Fruit fly (Drosophila melanogaster): ENCODE results near the gene CG32263.

Gene CG32263

dm6 chr3L:3802677-3803076 is 8.2 kb downstream of the CG32263 start:
- no peak for TF ChIP-seq Myc (optimal IDR thresholded peaks at IDR 0.05)
- TF ChIP-seq h (optimal IDR thresholded peaks at IDR 0.05) = no peak
- TF ChIP-seq ttk (optimal IDR thresholded peaks at IDR 0.05) = no peak

- no peak for TF ChIP-seq Sin3A (optimal IDR thresholded peaks at IDR 0.05)
- no peak for TF ChIP-seq Myc (optimal IDR thresholded peaks at IDR 0.05)
- no peak for TF ChIP-seq insv (optimal IDR thresholded peaks at IDR 0.05)
These were observed 9.1 kb downstream of the CG32263 start for dm6 chr3L:3801813-3802212.

DNA sequence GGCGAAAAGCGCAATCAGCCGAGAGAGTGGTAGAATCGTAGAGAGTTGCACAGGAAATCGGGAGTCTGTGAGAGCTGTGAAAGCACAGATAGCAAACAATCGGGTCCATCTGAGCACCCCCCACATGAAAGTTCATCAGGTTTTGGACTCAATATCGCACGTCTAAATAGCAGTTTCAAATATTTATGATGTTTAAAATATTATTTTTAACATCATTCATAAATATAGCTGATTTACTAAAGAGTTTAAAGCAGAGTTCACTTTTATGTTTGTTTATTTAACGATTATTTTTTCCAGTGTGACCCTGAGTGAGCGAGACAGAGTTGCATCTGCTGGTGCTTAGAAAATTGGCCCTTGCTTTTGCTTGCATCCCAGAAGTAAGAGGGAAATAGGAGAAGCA is 9.6 kb downstream of the CG32263 start:
- TF ChIP-seq Sin3A (optimal IDR thresholded peaks at IDR 0.05) = no peak

DNA sequence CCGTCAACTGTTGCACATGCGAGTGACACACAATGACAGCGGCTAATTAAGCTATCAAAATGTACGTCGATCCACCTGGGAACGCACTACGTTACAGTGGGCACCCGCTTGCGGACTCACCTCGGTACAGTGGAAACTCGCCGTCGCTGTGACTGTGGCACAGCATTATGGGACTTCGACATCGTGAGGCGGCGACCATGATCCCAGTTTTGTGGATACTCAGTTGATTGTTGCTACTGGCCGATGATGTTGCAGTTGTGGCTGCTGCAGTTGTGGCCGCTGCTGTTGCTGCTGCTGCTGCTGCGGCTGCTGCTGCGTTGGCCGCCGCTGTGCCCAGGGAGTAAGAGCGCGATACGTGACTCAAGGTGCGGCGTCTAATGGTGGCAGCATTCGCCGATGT is 11.1 kb downstream of the CG32263 start:
- TF ChIP-seq psq (optimal IDR thresholded peaks at IDR 0.05) (no peak), insv (optimal IDR thresholded peaks at IDR 0.05) (no peak), Sin3A (optimal IDR thresholded peaks at IDR 0.05) (no peak), Myc (optimal IDR thresholded peaks at IDR 0.05) (no peak), h (optimal IDR thresholded peaks at IDR 0.05) (no peak), ttk (optimal IDR thresholded peaks at IDR 0.05) (no peak)

dm6 chr3L:3798488-3798887 is 12.4 kb downstream of the CG32263 start:
- TF ChIP-seq h (optimal IDR thresholded peaks at IDR 0.05) (no peak), ttk (optimal IDR thresholded peaks at IDR 0.05) (no peak), Sin3A (optimal IDR thresholded peaks at IDR 0.05) (no peak), Myc (optimal IDR thresholded peaks at IDR 0.05) (no peak), psq (optimal IDR thresholded peaks at IDR 0.05) (no peak), insv (optimal IDR thresholded peaks at IDR 0.05) (no peak)

DNA sequence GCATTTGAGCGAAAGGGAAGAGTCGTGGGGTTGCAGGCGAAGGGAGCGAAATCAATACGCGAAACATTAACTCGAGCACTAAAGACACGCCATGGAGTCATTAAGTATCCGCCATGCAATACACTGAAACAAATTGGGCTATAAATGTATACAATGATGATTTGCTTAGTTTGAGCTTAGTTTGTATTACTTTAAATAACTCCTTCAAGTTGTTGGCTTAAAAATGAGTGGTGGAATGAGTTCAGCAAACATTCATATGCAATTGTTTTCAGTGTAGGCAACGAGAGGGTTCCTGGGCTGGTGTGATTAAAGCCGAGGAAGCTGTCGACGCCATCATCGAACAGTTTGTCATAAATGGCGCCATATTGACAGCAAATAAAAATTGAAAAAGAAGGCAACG is 13.2 kb downstream of the CG32263 start:
- TF ChIP-seq insv (optimal IDR thresholded peaks at IDR 0.05) = no peak
- TF ChIP-seq Myc (optimal IDR thresholded peaks at IDR 0.05) = no peak
- TF ChIP-seq Sin3A (optimal IDR thresholded peaks at IDR 0.05) = no peak
- no peak for TF ChIP-seq ttk (optimal IDR thresholded peaks at IDR 0.05)
- no peak for TF ChIP-seq psq (optimal IDR thresholded peaks at IDR 0.05)
- TF ChIP-seq h (optimal IDR thresholded peaks at IDR 0.05) = no peak

DNA sequence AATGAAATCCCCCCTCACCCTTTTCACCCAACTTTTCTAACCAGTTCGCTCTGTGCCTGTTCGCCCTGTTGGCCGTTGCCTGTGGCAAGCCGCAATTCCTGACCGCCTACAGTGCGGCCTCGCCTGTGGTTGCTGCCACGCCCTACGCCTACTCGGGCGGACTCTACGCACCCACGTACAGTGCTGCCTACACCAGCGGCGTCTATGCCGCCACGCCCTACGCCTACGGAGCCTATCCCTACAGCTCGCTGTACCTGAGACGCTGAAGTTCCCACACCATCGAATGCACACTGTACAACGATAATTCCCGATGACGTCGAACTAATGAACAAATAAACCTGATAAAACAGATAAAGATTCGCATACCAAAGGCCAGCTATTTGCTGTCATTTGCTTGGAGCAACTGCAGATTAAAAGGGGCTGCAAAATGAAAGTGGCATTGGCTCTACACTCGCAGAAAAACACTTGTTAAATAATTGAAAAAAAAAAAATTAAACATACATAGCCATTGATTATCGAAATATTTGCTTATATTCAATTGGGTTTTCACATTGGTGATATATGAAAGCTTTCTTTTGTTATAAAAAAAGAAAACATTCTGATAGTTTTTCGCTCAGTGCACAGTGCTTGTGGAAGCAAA is 19.8 kb downstream of the CG32263 start:
- TF ChIP-seq ttk (optimal IDR thresholded peaks at IDR 0.05) (no peak), insv (optimal IDR thresholded peaks at IDR 0.05) (no peak), psq (optimal IDR thresholded peaks at IDR 0.05) (no peak), Sin3A (optimal IDR thresholded peaks at IDR 0.05) (no peak), h (optimal IDR thresholded peaks at IDR 0.05) (no peak), Myc (optimal IDR thresholded peaks at IDR 0.05) (no peak)

- no peak for TF ChIP-seq psq (optimal IDR thresholded peaks at IDR 0.05)
- TF ChIP-seq Sin3A (optimal IDR thresholded peaks at IDR 0.05) = no peak
- no peak for TF ChIP-seq h (optimal IDR thresholded peaks at IDR 0.05)
- TF ChIP-seq ttk (optimal IDR thresholded peaks at IDR 0.05) = no peak
- TF ChIP-seq Myc (optimal IDR thresholded peaks at IDR 0.05) = no peak
- TF ChIP-seq insv (optimal IDR thresholded peaks at IDR 0.05) = no peak
These were observed 20.4 kb downstream of the CG32263 start, which contains the start of gene CG32266 for dm6 chr3L:3790504-3790903. Gene CG32266 (plus strand): TSS chr3L:3790804.

DNA sequence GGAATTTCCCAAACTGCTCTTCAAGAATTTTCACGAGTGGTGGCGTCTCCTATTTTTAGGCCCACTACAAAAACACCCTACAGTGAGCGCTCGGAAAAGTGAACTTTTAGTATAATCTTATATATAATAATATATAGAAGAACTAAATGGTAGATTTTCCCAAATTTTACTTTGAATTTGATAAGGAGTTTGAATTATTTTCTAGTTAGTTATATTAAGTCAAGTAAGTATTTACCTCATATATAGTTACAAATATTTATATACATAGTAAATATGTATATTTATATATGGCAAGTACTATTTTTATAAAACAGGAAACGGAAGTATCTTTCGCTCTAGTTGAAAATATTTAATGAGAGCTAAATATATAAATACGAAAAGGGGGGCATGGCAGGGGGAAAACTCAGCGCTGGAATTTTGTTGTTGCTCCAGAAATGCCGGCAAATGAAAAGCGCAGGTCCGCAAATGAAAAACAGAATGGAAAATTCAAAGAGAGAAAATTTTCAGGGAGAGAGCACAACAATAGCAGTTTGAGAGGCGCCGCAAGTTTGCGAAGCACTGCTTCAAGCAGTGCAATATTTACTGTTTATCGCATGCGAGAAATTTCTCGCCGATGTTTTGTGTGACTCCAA is 22.0 kb downstream of the CG32263 start:
- TF ChIP-seq h (optimal IDR thresholded peaks at IDR 0.05) (no peak), Sin3A (optimal IDR thresholded peaks at IDR 0.05) (no peak), insv (optimal IDR thresholded peaks at IDR 0.05) (no peak), Myc (optimal IDR thresholded peaks at IDR 0.05) (no peak), ttk (optimal IDR thresholded peaks at IDR 0.05) (no peak), psq (optimal IDR thresholded peaks at IDR 0.05) (no peak)

dm6 chr3L:3787595-3788151 is 23.2 kb downstream of the CG32263 start:
- TF ChIP-seq ttk (optimal IDR thresholded peaks at IDR 0.05) (no peak), h (optimal IDR thresholded peaks at IDR 0.05) (no peak), Sin3A (optimal IDR thresholded peaks at IDR 0.05) (no peak), psq (optimal IDR thresholded peaks at IDR 0.05) (no peak), insv (optimal IDR thresholded peaks at IDR 0.05) (no peak), Myc (optimal IDR thresholded peaks at IDR 0.05) (no peak)

- TF ChIP-seq h (optimal IDR thresholded peaks at IDR 0.05) (no peak), psq (optimal IDR thresholded peaks at IDR 0.05) (no peak)
These were observed 23.9 kb downstream of the CG32263 start for dm6 chr3L:3787077-3787433.

dm6 chr3L:3786344-3787076 is 24.4 kb downstream of the CG32263 start:
- no peak for TF ChIP-seq h (optimal IDR thresholded peaks at IDR 0.05)
- no peak for TF ChIP-seq psq (optimal IDR thresholded peaks at IDR 0.05)
- TF ChIP-seq Sin3A (optimal IDR thresholded peaks at IDR 0.05) = no peak
- TF ChIP-seq Myc (optimal IDR thresholded peaks at IDR 0.05) = no peak
- TF ChIP-seq ttk (optimal IDR thresholded peaks at IDR 0.05) = no peak
- no peak for TF ChIP-seq insv (optimal IDR thresholded peaks at IDR 0.05)

dm6 chr3L:3785688-3786087 is 25.2 kb downstream of the CG32263 start:
- no peak for TF ChIP-seq ttk (optimal IDR thresholded peaks at IDR 0.05)
- no peak for TF ChIP-seq insv (optimal IDR thresholded peaks at IDR 0.05)
- no peak for TF ChIP-seq h (optimal IDR thresholded peaks at IDR 0.05)
- no peak for TF ChIP-seq psq (optimal IDR thresholded peaks at IDR 0.05)
- TF ChIP-seq Sin3A (optimal IDR thresholded peaks at IDR 0.05) = no peak
- no peak for TF ChIP-seq Myc (optimal IDR thresholded peaks at IDR 0.05)
